Fruit fly (Drosophila melanogaster): Measurements from ENCODE around the gene CG31269.

DNA sequence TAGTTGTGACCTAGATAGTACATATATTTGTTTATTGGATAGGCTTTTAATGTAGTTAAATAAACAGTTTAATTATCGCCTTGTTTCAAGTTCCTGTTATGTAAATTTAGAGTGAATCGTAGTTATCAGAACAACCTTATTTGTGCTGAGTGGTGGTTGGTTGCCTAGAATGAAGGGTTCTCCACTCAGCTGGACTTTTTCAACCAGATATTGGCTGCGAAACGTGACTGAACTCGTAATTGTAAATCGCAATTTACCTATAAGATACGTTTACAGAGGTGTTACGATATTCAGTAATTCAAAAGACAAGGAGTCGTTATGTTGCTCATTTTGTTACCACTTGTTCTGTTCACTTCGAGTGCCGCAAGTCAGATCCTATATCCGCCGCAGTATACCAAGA, 10.7 kb downstream of the CG31269 start, which contains the start of gene CG5255:
- TF ChIP-seq svp (GFP tag) (no peak), Eip75B (GFP tag; optimal IDR thresholded peaks at IDR 0.05) (no peak), fd85E (GFP tag; optimal IDR thresholded peaks at IDR 0.05) (no peak)
